Fruit fly (Drosophila melanogaster) whole organism, embryonic: ENCODE data around the gene CG31211.

Source experiments
- Atf-2 ChIP-seq: fragments of 200-800 bp; sonication (Bioruptor generic); optimal IDR thresholded peaks from 2 replicates; lab custom pipeline; 2016; ENCODE audit warnings: missing biosample characterization, missing genetic modification characterization
- Bteb2 ChIP-seq: fragments of 200-800 bp; sonication (Bioruptor generic); optimal IDR thresholded peaks from 2 replicates; lab custom pipeline; 2016; ENCODE audit warnings: missing biosample characterization, missing genetic modification characterization
- CG10274 ChIP-seq: fragments of 200-800 bp; sonication (Bioruptor generic); optimal IDR thresholded peaks from 3 replicates; lab custom pipeline; 2017; ENCODE audit warnings: missing biosample characterization, mild to moderate bottlenecking, missing genetic modification characterization
- CG10431 ChIP-seq: fragments of 200-800 bp; sonication (Bioruptor generic); optimal IDR thresholded peaks from 3 replicates; lab custom pipeline; 2018; ENCODE audit warnings: missing biosample characterization, mild to moderate bottlenecking, missing genetic modification characterization
- CG12236 ChIP-seq: fragments of 200-800 bp; sonication (Bioruptor generic); optimal IDR thresholded peaks from 2 replicates; lab custom pipeline; 2016; ENCODE audit warnings: missing biosample characterization, missing genetic modification characterization
- CG12391 ChIP-seq: fragments of 200-800 bp; sonication (Bioruptor generic); optimal IDR thresholded peaks from 3 replicates; lab custom pipeline; 2018; ENCODE audit warnings: missing biosample characterization, mild to moderate bottlenecking, missing genetic modification characterization, moderate library complexity
- CG13123 ChIP-seq: fragments of 200-800 bp; sonication (Bioruptor generic); optimal IDR thresholded peaks from 2 replicates; lab custom pipeline; 2016; ENCODE audit warnings: missing biosample characterization, missing genetic modification characterization
- CG1602 ChIP-seq: fragments of 200-800 bp; sonication (Bioruptor generic); optimal IDR thresholded peaks from 3 replicates; lab custom pipeline; 2016; ENCODE audit warnings: missing biosample characterization, missing genetic modification characterization
- CG16813 ChIP-seq: fragments of 200-800 bp; sonication (Bioruptor generic); IDR thresholded peaks from 3 replicates; pipeline ENCODE4 v1.3.6; 2022; ENCODE audit warnings: missing biosample characterization, missing genetic modification characterization; ENCODE audit not compliant: partially characterized antibody
- CG17186 ChIP-seq: fragments of 200-800 bp; sonication (Bioruptor generic); optimal IDR thresholded peaks from 3 replicates; lab custom pipeline; 2017; ENCODE audit warnings: missing biosample characterization, missing genetic modification reagents, missing genetic modification characterization
- CG17568 ChIP-seq: fragments of 200-800 bp; sonication (Bioruptor generic); optimal IDR thresholded peaks from 2 replicates; lab custom pipeline; 2018; ENCODE audit warnings: missing biosample characterization, mild to moderate bottlenecking, missing genetic modification characterization, moderate library complexity
- CG17829 ChIP-seq: fragments of 200-800 bp; optimal IDR thresholded peaks from 2 replicates; lab custom pipeline; 2019; ENCODE audit warnings: missing biosample characterization, mild to moderate bottlenecking, missing genetic modification characterization, moderate library complexity
- CG31224 ChIP-seq: fragments of 200-800 bp; sonication (Bioruptor generic); IDR thresholded peaks from 2 replicates; pipeline ENCODE4 v1.3.6; 2022; ENCODE audit warnings: missing biosample characterization, missing genetic modification characterization
- CG32532 ChIP-seq: fragments of 200-800 bp; sonication (Bioruptor generic); IDR thresholded peaks from 2 replicates; pipeline ENCODE4 v1.3.6; 2022; ENCODE audit warnings: missing biosample characterization, missing genetic modification characterization
- CG32767 ChIP-seq: fragments of 200-800 bp; sonication (Bioruptor generic); IDR thresholded peaks from 2 replicates; pipeline ENCODE4 v1.3.6; 2022; ENCODE audit warnings: missing biosample characterization, missing genetic modification characterization
- CG4617 ChIP-seq: fragments of 200-800 bp; sonication (Bioruptor generic); optimal IDR thresholded peaks from 3 replicates; lab custom pipeline; 2016; ENCODE audit warnings: missing biosample characterization, missing genetic modification characterization, borderline replicate concordance
- CG6254 ChIP-seq: fragments of 200-800 bp; sonication (Bioruptor generic); optimal IDR thresholded peaks from 3 replicates; lab custom pipeline; 2017; ENCODE audit warnings: mild to moderate bottlenecking, missing biosample characterization, missing genetic modification reagents, missing genetic modification characterization
- CG7786 ChIP-seq: fragments of 200-800 bp; sonication (Bioruptor generic); optimal IDR thresholded peaks from 2 replicates; lab custom pipeline; 2016; ENCODE audit warnings: missing biosample characterization, missing genetic modification characterization
- CTCF ChIP-seq: fragments of 200-800 bp; sonication (Bioruptor generic); optimal IDR thresholded peaks from 2 replicates; lab custom pipeline; 2017; ENCODE audit warnings: missing biosample characterization, mild to moderate bottlenecking, missing genetic modification characterization, moderate library complexity
- Camta ChIP-seq: fragments of 200-800 bp; sonication (Bioruptor generic); optimal IDR thresholded peaks from 2 replicates; lab custom pipeline; 2016; ENCODE audit warnings: missing biosample characterization, missing genetic modification characterization
- D19A ChIP-seq: fragments of 200-800 bp; optimal IDR thresholded peaks from 3 replicates; lab custom pipeline; 2019; ENCODE audit warnings: missing biosample characterization, mild to moderate bottlenecking, missing genetic modification characterization, moderate library complexity
- Dll ChIP-seq: fragments of 200-800 bp; sonication (Bioruptor generic); IDR thresholded peaks from 4 replicates; pipeline ENCODE4 v1.3.6; 2022; ENCODE audit warnings: missing biosample characterization, missing genetic modification characterization; ENCODE audit not compliant: partially characterized antibody
- Elba2 ChIP-seq: fragments of 200-800 bp; sonication (Bioruptor generic); optimal IDR thresholded peaks from 3 replicates; lab custom pipeline; 2016; ENCODE audit warnings: missing biosample characterization, missing genetic modification characterization
- H2.0 ChIP-seq: fragments of 200-800 bp; sonication (Bioruptor generic); IDR thresholded peaks from 2 replicates; pipeline ENCODE4 v1.3.6; 2022; ENCODE audit warnings: missing biosample characterization, missing genetic modification characterization
- Max ChIP-seq: fragments of 200-800 bp; sonication (Bioruptor generic); optimal IDR thresholded peaks from 2 replicates; lab custom pipeline; 2016; ENCODE audit warnings: missing biosample characterization, mild to moderate bottlenecking, missing genetic modification characterization
- NFAT ChIP-seq: fragments of 200-800 bp; sonication (Bioruptor generic); IDR thresholded peaks from 2 replicates; pipeline ENCODE4 v1.3.6; 2022; ENCODE audit warnings: missing biosample characterization, missing genetic modification characterization
- Nf-YB ChIP-seq: fragments of 200-800 bp; sonication (Bioruptor generic); optimal IDR thresholded peaks from 3 replicates; lab custom pipeline; 2019; ENCODE audit warnings: missing biosample characterization, mild to moderate bottlenecking, missing genetic modification characterization, moderate library complexity
- Six4 ChIP-seq: fragments of 200-800 bp; sonication (Bioruptor generic); optimal IDR thresholded peaks from 2 replicates; lab custom pipeline; 2016; ENCODE audit warnings: missing biosample characterization, missing genetic modification characterization
- Sry-δ ChIP-seq: fragments of 200-800 bp; sonication (Bioruptor generic); optimal IDR thresholded peaks from 2 replicates; lab custom pipeline; 2016; ENCODE audit warnings: missing biosample characterization, missing genetic modification characterization
- ac ChIP-seq: fragments of 200-800 bp; sonication (Bioruptor generic); optimal IDR thresholded peaks from 3 replicates; lab custom pipeline; 2017; ENCODE audit warnings: missing biosample characterization, mild to moderate bottlenecking, missing genetic modification characterization
- cas ChIP-seq: fragments of 200-800 bp; sonication (Bioruptor generic); IDR thresholded peaks from 2 replicates; pipeline ENCODE4 v1.3.6; 2022; ENCODE audit warnings: missing biosample characterization, missing genetic modification characterization
- crp ChIP-seq, 2 experiments: fragments of 200-800 bp; sonication (Bioruptor generic); optimal IDR thresholded peaks; 2 replicates in 1 of 2; 3 replicates in 1 of 2; lab custom pipeline; 2017; ENCODE audit warnings: missing biosample characterization in 2 of 2, missing genetic modification characterization in 2 of 2, mild to moderate bottlenecking in 1 of 2, moderate library complexity in 1 of 2
- danr ChIP-seq: fragments of 200-800 bp; sonication (Bioruptor generic); IDR thresholded peaks from 2 replicates; pipeline ENCODE4 v1.3.6; 2022; ENCODE audit warnings: missing biosample characterization, missing genetic modification characterization
- dpn ChIP-seq, 2 experiments: fragments of 200-800 bp; sonication (Bioruptor generic); optimal IDR thresholded peaks; 3 replicates each; lab custom pipeline; 2016; ENCODE audit warnings: missing biosample characterization in 2 of 2, missing genetic modification characterization in 2 of 2
- ems ChIP-seq: fragments of 200-800 bp; sonication (Bioruptor generic); optimal IDR thresholded peaks from 3 replicates; lab custom pipeline; 2016; ENCODE audit warnings: missing biosample characterization, missing genetic modification characterization
- eve ChIP-seq, 2 experiments: fragments of >200 bp; optimal IDR thresholded peaks; 2 replicates each; lab custom pipeline; 2017; ENCODE audit warnings: missing biosample characterization in 2 of 2, missing genetic modification characterization in 2 of 2
- fru ChIP-seq: fragments of >200 bp; optimal IDR thresholded peaks from 2 replicates; lab custom pipeline; 2017
- gcm2 ChIP-seq: fragments of 200-800 bp; sonication (Bioruptor generic); optimal IDR thresholded peaks from 2 replicates; lab custom pipeline; 2016; ENCODE audit warnings: missing biosample characterization, missing genetic modification characterization
- grn ChIP-seq: fragments of 200-800 bp; sonication (Bioruptor generic); optimal IDR thresholded peaks from 3 replicates; lab custom pipeline; 2017; ENCODE audit warnings: missing biosample characterization, missing genetic modification characterization
- lov ChIP-seq, 2 experiments: fragments of 200-800 bp in 1 of 2; fragments of >200 bp in 1 of 2; sonication (Bioruptor generic) in 1 of 2; IDR thresholded peaks in 1 of 2; optimal IDR thresholded peaks in 1 of 2; 2 replicates in 1 of 2; 3 replicates in 1 of 2; pipeline versions ENCODE4 v1.3.6 to Lab custom; 2017 to 2022; ENCODE audit warnings: missing biosample characterization in 1 of 2, missing genetic modification characterization in 1 of 2
- mirr ChIP-seq: fragments of 200-800 bp; sonication (Bioruptor generic); optimal IDR thresholded peaks from 3 replicates; lab custom pipeline; 2018; ENCODE audit warnings: missing biosample characterization, mild to moderate bottlenecking, missing genetic modification characterization
- oc ChIP-seq: fragments of 200-800 bp; sonication (Bioruptor generic); optimal IDR thresholded peaks from 2 replicates; lab custom pipeline; 2018; ENCODE audit warnings: missing biosample characterization, mild to moderate bottlenecking, missing genetic modification characterization, moderate library complexity
- pum ChIP-seq: fragments of 200-800 bp; sonication (Bioruptor generic); optimal IDR thresholded peaks from 2 replicates; lab custom pipeline; 2016; ENCODE audit warnings: missing biosample characterization, missing genetic modification characterization
- salm ChIP-seq: fragments of 200-800 bp; sonication (Bioruptor generic); optimal IDR thresholded peaks from 2 replicates; lab custom pipeline; 2018; ENCODE audit warnings: missing biosample characterization, mild to moderate bottlenecking, missing genetic modification characterization
- sim ChIP-seq: fragments of 200-800 bp; sonication (Bioruptor generic); IDR thresholded peaks from 2 replicates; pipeline ENCODE4 v1.3.6; 2022; ENCODE audit warnings: missing biosample characterization, missing genetic modification characterization
- tap ChIP-seq: fragments of 200-800 bp; optimal IDR thresholded peaks from 3 replicates; lab custom pipeline; 2019; ENCODE audit warnings: missing biosample characterization, mild to moderate bottlenecking, missing genetic modification characterization, moderate library complexity
- tin ChIP-seq: fragments of 200-800 bp; sonication (Bioruptor generic); optimal IDR thresholded peaks from 3 replicates; lab custom pipeline; 2016; ENCODE audit warnings: missing biosample characterization, missing genetic modification characterization
- ttk ChIP-seq: fragments of 200-800 bp; sonication (Bioruptor generic); IDR thresholded peaks from 2 replicates; pipeline ENCODE4 v2.1.2; 2022; ENCODE audit warnings: missing biosample characterization, missing genetic modification characterization
- vfl ChIP-seq: fragments of 200-800 bp; sonication (Bioruptor generic); optimal IDR thresholded peaks from 2 replicates; lab custom pipeline; 2016; ENCODE audit warnings: missing biosample characterization, missing genetic modification characterization
- yki ChIP-seq: fragments of >200 bp; optimal IDR thresholded peaks from 3 replicates; lab custom pipeline; 2018
- zen2 ChIP-seq: fragments of 200-800 bp; sonication (Bioruptor generic); IDR thresholded peaks from 3 replicates; pipeline ENCODE4 v1.3.6; 2022; ENCODE audit warnings: missing biosample characterization, missing genetic modification characterization; ENCODE audit not compliant: partially characterized antibody

Gene CG31211

dm6 chr3R:11962739-11963214 lies 13.3 kb downstream of the CG31211 start, which contains the start of the genes CG3281 and aurA (continued):
- no peak for TF ChIP-seq tap (tag; lab: Kevin White, UChicago)
- TF ChIP-seq Max (GFP tag; lab: Kevin White, UChicago), result peak; percentile 69
- no peak for TF ChIP-seq ac
- TF ChIP-seq crp (GFP tag; optimal IDR thresholded peaks at IDR 0.05; lab: Kevin White, UChicago), result peak; percentile 94 to 96
- peak; percentile 92 for TF ChIP-seq grn (GFP tag; lab: Kevin White, UChicago)
- TF ChIP-seq danr, result no peak
- TF ChIP-seq mirr (GFP tag; lab: Kevin White, UChicago), result no peak
- TF ChIP-seq salm (tag; lab: Kevin White, UChicago), result peak; percentile 15
- TF ChIP-seq lov (optimal IDR thresholded peaks at IDR 0.05; lab: Kevin White, UChicago), result no peak
- no peak for TF ChIP-seq lov (GFP tag; IDR thresholded peaks at IDR 0.05; lab: Robert Waterston, UW)
- TF ChIP-seq H2.0 (GFP tag; lab: Robert Waterston, UW), result 0 out of 2 replicates have a peak, but pooled peaks have one; percentile 24
- TF ChIP-seq Bteb2 (GFP tag; lab: Kevin White, UChicago), result peak; percentile 76
- no peak for TF ChIP-seq CG10431 (GFP tag; lab: Kevin White, UChicago)
- peak; percentile 46; the same call in 1 of the 2 replicates for TF ChIP-seq cas (GFP tag; lab: Robert Waterston, UW)
- peak; percentile 84 for TF ChIP-seq Elba2 (GFP tag; lab: Kevin White, UChicago)
- no peak for TF ChIP-seq CG10274 (GFP tag; lab: Kevin White, UChicago)
- TF ChIP-seq CG1602 (GFP tag; lab: Kevin White, UChicago), result peak; percentile 78
- TF ChIP-seq CG17186 (GFP tag; lab: Kevin White, UChicago), result peak; percentile 72
- peak; percentile 4; the same call in 1 of the 2 replicates for TF ChIP-seq NFAT
- TF ChIP-seq eve (GFP tag; optimal IDR thresholded peaks at IDR 0.05; lab: Kevin White, UChicago), result no peak
- peak; percentile 69 for TF ChIP-seq Camta
- peak; percentile 82 for TF ChIP-seq CG7786 (GFP tag; lab: Kevin White, UChicago)
- TF ChIP-seq zen2 (GFP tag; lab: Robert Waterston, UW), result peak; percentile 84
- TF ChIP-seq vfl (GFP tag; lab: Kevin White, UChicago), result peak; percentile 67
- peak; percentile 86 for TF ChIP-seq CG12391 (tag; lab: Kevin White, UChicago)
- no peak for TF ChIP-seq sim
- no peak for TF ChIP-seq fru (lab: Kevin White, UChicago)
- TF ChIP-seq CG31224 (GFP tag; lab: Robert Waterston, UW), result peak; percentile 18; the same call in 1 of the 2 replicates
- peak; percentile 20 for TF ChIP-seq CG12236 (GFP tag; lab: Kevin White, UChicago)
- TF ChIP-seq yki (lab: Kevin White, UChicago), result peak; percentile 48
- peak; percentile 72 for TF ChIP-seq CG32532 (GFP tag; lab: Robert Waterston, UW)
- peak; percentile 99 for TF ChIP-seq Dll (GFP tag; lab: Robert Waterston, UW)
- TF ChIP-seq CG6254, result no peak
- peak; percentile 57 for TF ChIP-seq ems (GFP tag; lab: Kevin White, UChicago)
- peak; percentile 79 for TF ChIP-seq pum (GFP tag; lab: Kevin White, UChicago)
- peak; percentile 59 for TF ChIP-seq Six4 (GFP tag; lab: Kevin White, UChicago)
- peak; percentile 24 for TF ChIP-seq D19A (tag; lab: Kevin White, UChicago)
- TF ChIP-seq CG17568 (GFP tag; lab: Kevin White, UChicago), result no peak
- peak; percentile 31; the same call in 1 of the 2 replicates for TF ChIP-seq CG32767 (GFP tag; lab: Robert Waterston, UW)
- peak; percentile 97 for TF ChIP-seq Sry-δ (GFP tag; lab: Kevin White, UChicago)
- peak; percentile 76 for TF ChIP-seq CG17829
- TF ChIP-seq CTCF (GFP tag; lab: Kevin White, UChicago), result no peak
- peak; percentile 59 for TF ChIP-seq Atf-2 (GFP tag; lab: Kevin White, UChicago)
- no peak for TF ChIP-seq gcm2 (GFP tag; lab: Kevin White, UChicago)
- peak; percentile 50 for TF ChIP-seq ttk (GFP tag; lab: Robert Waterston, UW)
- peak; percentile 71 for TF ChIP-seq CG4617 (GFP tag; lab: Kevin White, UChicago)
- TF ChIP-seq CG16813 (GFP tag; lab: Robert Waterston, UW), result peak; percentile 99
- TF ChIP-seq tin (GFP tag; lab: Kevin White, UChicago), result peak; percentile 81
- TF ChIP-seq oc (tag; lab: Kevin White, UChicago), result no peak
- peak; percentile 72 to 83 for TF ChIP-seq dpn (GFP tag; optimal IDR thresholded peaks at IDR 0.05; lab: Kevin White, UChicago)
- TF ChIP-seq Nf-YB (GFP tag; lab: Kevin White, UChicago), result peak; percentile 45
- peak; percentile 60 for TF ChIP-seq CG13123 (GFP tag; lab: Kevin White, UChicago)
